Worm (Caenorhabditis elegans) whole organism, L2 larva: ENCODE measurements around the gene K08F9.4.
A peak's percentile ranks its signal among the peaks of the same experiment; 100 is the strongest.

ENCODE experiments used
- C34F6.9 ChIP-seq: fragments of 150-350 bp; optimal IDR thresholded peaks from 2 replicates; lab custom pipeline; 2014; ENCODE audit warnings: missing biosample characterization, missing genetic modification characterization
- R02D3.7 ChIP-seq: fragments of 150-350 bp; optimal IDR thresholded peaks from 2 replicates; lab custom pipeline; 2014; ENCODE audit warnings: missing biosample characterization, missing genetic modification characterization
- Y55F3AM.14 ChIP-seq: fragments of 200-800 bp; sonication (Bioruptor generic); optimal IDR thresholded peaks from 2 replicates; lab custom pipeline; 2018; ENCODE audit warnings: mild to moderate bottlenecking, missing genetic modification characterization, missing compliant biosample characterization
- ZK546.5 ChIP-seq: sonication (generic microtip); optimal IDR thresholded peaks from 2 replicates; lab custom pipeline; 2017; ENCODE audit warnings: missing biosample characterization, missing genetic modification characterization
- alr-1 ChIP-seq: fragments of 150-350 bp; optimal IDR thresholded peaks from 2 replicates; lab custom pipeline; 2014; ENCODE audit warnings: missing biosample characterization, missing genetic modification characterization
- aly-2 ChIP-seq: fragments of 150-350 bp; optimal IDR thresholded peaks from 2 replicates; lab custom pipeline; 2014; ENCODE audit warnings: missing biosample characterization, missing genetic modification characterization
- blmp-1 ChIP-seq: sonication (generic microtip); optimal IDR thresholded peaks from 2 replicates; lab custom pipeline; 2017; ENCODE audit warnings: missing genetic modification characterization, mild to moderate bottlenecking, missing compliant biosample characterization, antibody characterized with exemption, moderate library complexity; ENCODE audit not compliant: insufficient read depth
- ceh-16 ChIP-seq: fragments of 150-350 bp; optimal IDR thresholded peaks from 2 replicates; lab custom pipeline; 2014; ENCODE audit warnings: missing biosample characterization, missing genetic modification characterization
- crh-2 ChIP-seq: sonication (generic microtip); optimal IDR thresholded peaks from 2 replicates; lab custom pipeline; 2017; ENCODE audit warnings: missing biosample characterization, missing genetic modification characterization
- egl-27 ChIP-seq: sonication (generic microtip); optimal IDR thresholded peaks from 3 replicates; lab custom pipeline; 2017; ENCODE audit warnings: missing biosample characterization, missing genetic modification reagents, missing genetic modification characterization
- elt-1 ChIP-seq: fragments of 150-350 bp; optimal IDR thresholded peaks from 2 replicates; lab custom pipeline; 2014; ENCODE audit warnings: missing biosample characterization, missing genetic modification characterization
- fos-1 ChIP-seq: fragments of 150-350 bp; optimal IDR thresholded peaks from 2 replicates; lab custom pipeline; 2014; ENCODE audit warnings: missing biosample characterization, missing genetic modification characterization
- gmeb-1 ChIP-seq: fragments of 150-350 bp; optimal IDR thresholded peaks from 2 replicates; lab custom pipeline; 2014; ENCODE audit warnings: missing biosample characterization, missing genetic modification characterization
- lin-13 ChIP-seq: fragments of 150-350 bp; optimal IDR thresholded peaks from 2 replicates; lab custom pipeline; 2014; ENCODE audit warnings: missing biosample characterization, missing genetic modification reagents, missing genetic modification characterization
- lin-39 ChIP-seq: fragments of 150-350 bp; optimal IDR thresholded peaks from 2 replicates; lab custom pipeline; 2014; ENCODE audit warnings: missing biosample characterization, missing genetic modification reagents, missing genetic modification characterization
- lsy-2 ChIP-seq, 2 experiments: fragments of 150-350 bp in 1 of 2; sonication (generic microtip) in 1 of 2; optimal IDR thresholded peaks; 2 replicates each; lab custom pipeline; 2014 to 2017; ENCODE audit warnings: missing biosample characterization in 2 of 2, missing genetic modification characterization in 2 of 2
- mab-5 ChIP-seq: fragments of 150-350 bp; optimal IDR thresholded peaks from 2 replicates; lab custom pipeline; 2014; ENCODE audit warnings: missing biosample characterization, missing genetic modification characterization
- mdl-1 ChIP-seq, 2 experiments: fragments of 150-350 bp in 1 of 2; sonication (generic microtip) in 1 of 2; optimal IDR thresholded peaks; 2 replicates each; lab custom pipeline; 2017; ENCODE audit warnings: missing biosample characterization in 2 of 2, missing genetic modification characterization in 2 of 2
- nhr-11 ChIP-seq: fragments of 150-350 bp; optimal IDR thresholded peaks from 2 replicates; lab custom pipeline; 2014; ENCODE audit warnings: missing biosample characterization, missing genetic modification characterization
- nhr-129 ChIP-seq: fragments of 150-350 bp; optimal IDR thresholded peaks from 2 replicates; lab custom pipeline; 2014; ENCODE audit warnings: missing biosample characterization, missing genetic modification characterization
- nhr-23 ChIP-seq: fragments of 150-350 bp; optimal IDR thresholded peaks from 2 replicates; lab custom pipeline; 2014; ENCODE audit warnings: missing biosample characterization, missing genetic modification reagents, missing genetic modification characterization
- nhr-237 ChIP-seq: fragments of 150-350 bp; optimal IDR thresholded peaks from 2 replicates; lab custom pipeline; 2014; ENCODE audit warnings: missing biosample characterization, missing genetic modification characterization
- nhr-25 ChIP-seq: fragments of 150-350 bp; sonication (generic microtip); optimal IDR thresholded peaks from 3 replicates; lab custom pipeline; 2014; ENCODE audit warnings: missing biosample characterization, missing genetic modification characterization
- nhr-6 ChIP-seq: fragments of 150-350 bp; optimal IDR thresholded peaks from 2 replicates; lab custom pipeline; 2014; ENCODE audit warnings: missing biosample characterization, missing genetic modification characterization
- nhr-77 ChIP-seq: fragments of 150-350 bp; optimal IDR thresholded peaks from 2 replicates; lab custom pipeline; 2014; ENCODE audit warnings: missing biosample characterization, missing genetic modification characterization
- peb-1 ChIP-seq: fragments of 150-350 bp; optimal IDR thresholded peaks from 2 replicates; lab custom pipeline; 2014; ENCODE audit warnings: missing biosample characterization, missing genetic modification characterization
- sem-4 ChIP-seq: fragments of 150-350 bp; optimal IDR thresholded peaks from 2 replicates; lab custom pipeline; 2014; ENCODE audit warnings: missing biosample characterization, missing genetic modification reagents, missing genetic modification characterization
- sma-3 ChIP-seq: sonication (generic microtip); optimal IDR thresholded peaks from 2 replicates; lab custom pipeline; 2016; ENCODE audit warnings: missing genetic modification reagents, missing genetic modification characterization, missing compliant biosample characterization
- sma-9 ChIP-seq, 2 experiments: fragments of 150-350 bp in 1 of 2; sonication (generic microtip) in 1 of 2; optimal IDR thresholded peaks; 2 replicates each; lab custom pipeline; 2014 to 2016; ENCODE audit warnings: missing genetic modification characterization in 2 of 2, mild to moderate bottlenecking in 1 of 2, missing biosample characterization in 1 of 2, missing compliant biosample characterization in 1 of 2, missing genetic modification reagents in 1 of 2, moderate library complexity in 1 of 2
- unc-62 ChIP-seq: fragments of 150-350 bp; optimal IDR thresholded peaks from 2 replicates; lab custom pipeline; 2014; ENCODE audit warnings: missing biosample characterization, missing genetic modification reagents, missing genetic modification characterization
- zag-1 ChIP-seq: fragments of 150-350 bp; optimal IDR thresholded peaks from 2 replicates; lab custom pipeline; 2014; ENCODE audit warnings: missing biosample characterization, missing genetic modification characterization
- ztf-1 ChIP-seq: fragments of 200-800 bp; sonication (Bioruptor generic); conservative IDR thresholded peaks from 2 replicates; pipeline ENCODE4 v1.3.6; 2022; ENCODE audit warnings: missing genetic modification characterization, missing compliant biosample characterization
- ztf-4 ChIP-seq: fragments of 150-350 bp; optimal IDR thresholded peaks from 2 replicates; lab custom pipeline; 2014; ENCODE audit warnings: missing biosample characterization, missing genetic modification characterization

Gene K08F9.4

ce11 chrV:15150176-15150575 lies 6.4 kb downstream of the K08F9.4 start:
- TF ChIP-seq alr-1 (tag; lab: Kevin White, UChicago) (no peak), C34F6.9 (tag; lab: Kevin White, UChicago) (no peak)
- TF ChIP-seq, all 48 proteins: peak for 0

- TF ChIP-seq R02D3.7 (tag; lab: Kevin White, UChicago): no peak
- no peak for TF ChIP-seq zag-1 (tag; lab: Kevin White, UChicago)
- TF ChIP-seq nhr-11 (tag; lab: Kevin White, UChicago): no peak
- TF ChIP-seq, all 48 proteins: peak for 0
Observed at ce11 chrV:15150661-15151060, 6.8 kb downstream of the K08F9.4 start, which contains the start of gene T09F5.2. T09F5.2 (plus strand) TSS chrV:15150961.

- TF ChIP-seq nhr-23: no peak
- TF ChIP-seq ceh-16: no peak
- no peak for TF ChIP-seq ZK546.5 (tag; lab: Kevin White, UChicago)
- no peak for TF ChIP-seq unc-62 (GFP tag; lab: Kevin White, UChicago)
- TF ChIP-seq ztf-4 (tag; lab: Kevin White, UChicago): no peak
- no peak for TF ChIP-seq ztf-1 (GFP tag; lab: Robert Waterston, UW)
- TF ChIP-seq zag-1 (tag; lab: Kevin White, UChicago): no peak
- TF ChIP-seq mdl-1 (tag; optimal IDR thresholded peaks at IDR 0.05; lab: Kevin White, UChicago): no peak
- TF ChIP-seq fos-1: no peak
- TF ChIP-seq elt-1 (tag; lab: Kevin White, UChicago): no peak
- no peak for TF ChIP-seq gmeb-1 (tag; lab: Kevin White, UChicago)
- no peak for TF ChIP-seq lin-13 (GFP tag; lab: Kevin White, UChicago)
- TF ChIP-seq nhr-6 (tag; lab: Kevin White, UChicago): no peak
Observed at ce11 chrV:15152010-15152409, 8.2 kb downstream of the K08F9.4 start.

- TF ChIP-seq nhr-237 (tag; lab: Kevin White, UChicago) (no peak), nhr-6 (tag; lab: Kevin White, UChicago) (no peak), aly-2 (tag; lab: Kevin White, UChicago) (no peak), unc-62 (GFP tag; lab: Kevin White, UChicago) (no peak), sem-4 (tag; lab: Kevin White, UChicago) (no peak), nhr-77 (tag; lab: Kevin White, UChicago) (no peak), C34F6.9 (tag; lab: Kevin White, UChicago) (no peak), nhr-11 (tag; lab: Kevin White, UChicago) (no peak), blmp-1 (tag; lab: Kevin White, UChicago) (no peak), gmeb-1 (tag; lab: Kevin White, UChicago) (no peak), nhr-25 (tag; lab: Kevin White, UChicago) (no peak), lin-39 (tag; lab: Kevin White, UChicago) (no peak), nhr-129 (no peak), sma-9 (GFP tag; optimal IDR thresholded peaks at IDR 0.05; lab: Kevin White, UChicago) (no peak), sma-9 (tag; optimal IDR thresholded peaks at IDR 0.05; lab: Kevin White, UChicago) (no peak)
Observed at ce11 chrV:15153277-15153676, 9.5 kb downstream of the K08F9.4 start, which contains the start of gene srh-55. srh-55 (plus strand) TSS chrV:15153577.

ce11 chrV:15156504-15156903 lies 12.7 kb downstream of the K08F9.4 start:
- TF ChIP-seq crh-2: no peak
- no peak for TF ChIP-seq C34F6.9 (tag; lab: Kevin White, UChicago)
- TF ChIP-seq fos-1: peak; percentile 8
- TF ChIP-seq sma-3: peak; percentile 22
- TF ChIP-seq, all 48 proteins: peak for 2

- TF ChIP-seq mab-5 (tag; lab: Kevin White, UChicago) (no peak), lsy-2 (tag; optimal IDR thresholded peaks at IDR 0.05; lab: Kevin White, UChicago) (no peak), Y55F3AM.14 (GFP tag; lab: Kevin White, UChicago) (no peak), ztf-4 (tag; lab: Kevin White, UChicago) (no peak), peb-1 (tag; lab: Kevin White, UChicago) (no peak), egl-27 (tag; lab: Kevin White, UChicago) (no peak), mdl-1 (tag; optimal IDR thresholded peaks at IDR 0.05; lab: Kevin White, UChicago) (no peak)
- TF ChIP-seq, all 48 proteins: peak for 0
Observed at ce11 chrV:15158691-15159090, 14.9 kb downstream of the K08F9.4 start, which contains the start of gene str-45. str-45 (plus strand) TSS chrV:15158991.
